Worm (Caenorhabditis elegans) whole organism, L2 larva: ENCODE data around the gene str-86.

Experiments
- C34F6.9 ChIP-seq: fragments of 150-350 bp; optimal IDR thresholded peaks from 2 replicates; lab custom pipeline; 2014; ENCODE audit warnings: missing biosample characterization, missing genetic modification characterization
- R02D3.7 ChIP-seq: fragments of 150-350 bp; optimal IDR thresholded peaks from 2 replicates; lab custom pipeline; 2014; ENCODE audit warnings: missing biosample characterization, missing genetic modification characterization
- Y55F3AM.14 ChIP-seq: fragments of 200-800 bp; sonication (Bioruptor generic); optimal IDR thresholded peaks from 2 replicates; lab custom pipeline; 2018; ENCODE audit warnings: mild to moderate bottlenecking, missing genetic modification characterization, missing compliant biosample characterization
- ZK546.5 ChIP-seq: sonication (generic microtip); optimal IDR thresholded peaks from 2 replicates; lab custom pipeline; 2017; ENCODE audit warnings: missing biosample characterization, missing genetic modification characterization
- alr-1 ChIP-seq: fragments of 150-350 bp; optimal IDR thresholded peaks from 2 replicates; lab custom pipeline; 2014; ENCODE audit warnings: missing biosample characterization, missing genetic modification characterization
- aly-2 ChIP-seq: fragments of 150-350 bp; optimal IDR thresholded peaks from 2 replicates; lab custom pipeline; 2014; ENCODE audit warnings: missing biosample characterization, missing genetic modification characterization
- blmp-1 ChIP-seq: sonication (generic microtip); optimal IDR thresholded peaks from 2 replicates; lab custom pipeline; 2017; ENCODE audit warnings: missing genetic modification characterization, mild to moderate bottlenecking, missing compliant biosample characterization, antibody characterized with exemption, moderate library complexity; ENCODE audit not compliant: insufficient read depth
- ceh-16 ChIP-seq: fragments of 150-350 bp; optimal IDR thresholded peaks from 2 replicates; lab custom pipeline; 2014; ENCODE audit warnings: missing biosample characterization, missing genetic modification characterization
- ceh-82 ChIP-seq: fragments of 150-350 bp; optimal IDR thresholded peaks from 2 replicates; lab custom pipeline; 2014; ENCODE audit warnings: missing biosample characterization, missing genetic modification characterization
- dmd-4 ChIP-seq: sonication (generic microtip); optimal IDR thresholded peaks from 2 replicates; lab custom pipeline; 2017; ENCODE audit warnings: missing biosample characterization, missing genetic modification characterization
- egl-27 ChIP-seq: sonication (generic microtip); optimal IDR thresholded peaks from 3 replicates; lab custom pipeline; 2017; ENCODE audit warnings: missing biosample characterization, missing genetic modification reagents, missing genetic modification characterization
- fos-1 ChIP-seq: fragments of 150-350 bp; optimal IDR thresholded peaks from 2 replicates; lab custom pipeline; 2014; ENCODE audit warnings: missing biosample characterization, missing genetic modification characterization
- gmeb-1 ChIP-seq: fragments of 150-350 bp; optimal IDR thresholded peaks from 2 replicates; lab custom pipeline; 2014; ENCODE audit warnings: missing biosample characterization, missing genetic modification characterization
- lin-11 ChIP-seq: fragments of 150-350 bp; sonication (generic microtip); optimal IDR thresholded peaks from 2 replicates; lab custom pipeline; 2014; ENCODE audit warnings: missing biosample characterization, missing genetic modification characterization, inconsistent platforms, mixed read lengths
- lin-39 ChIP-seq: fragments of 150-350 bp; optimal IDR thresholded peaks from 2 replicates; lab custom pipeline; 2014; ENCODE audit warnings: missing biosample characterization, missing genetic modification reagents, missing genetic modification characterization
- lsy-2 ChIP-seq, 2 experiments: fragments of 150-350 bp in 1 of 2; sonication (generic microtip) in 1 of 2; optimal IDR thresholded peaks; 2 replicates each; lab custom pipeline; 2014 to 2017; ENCODE audit warnings: missing biosample characterization in 2 of 2, missing genetic modification characterization in 2 of 2
- mab-5 ChIP-seq: fragments of 150-350 bp; optimal IDR thresholded peaks from 2 replicates; lab custom pipeline; 2014; ENCODE audit warnings: missing biosample characterization, missing genetic modification characterization
- mbf-1 ChIP-seq: sonication (generic microtip); optimal IDR thresholded peaks from 2 replicates; lab custom pipeline; 2017; ENCODE audit warnings: missing biosample characterization, missing genetic modification characterization
- mdl-1 ChIP-seq, 2 experiments: fragments of 150-350 bp in 1 of 2; sonication (generic microtip) in 1 of 2; optimal IDR thresholded peaks; 2 replicates each; lab custom pipeline; 2017; ENCODE audit warnings: missing biosample characterization in 2 of 2, missing genetic modification characterization in 2 of 2
- nhr-11 ChIP-seq: fragments of 150-350 bp; optimal IDR thresholded peaks from 2 replicates; lab custom pipeline; 2014; ENCODE audit warnings: missing biosample characterization, missing genetic modification characterization
- nhr-129 ChIP-seq: fragments of 150-350 bp; optimal IDR thresholded peaks from 2 replicates; lab custom pipeline; 2014; ENCODE audit warnings: missing biosample characterization, missing genetic modification characterization
- nhr-21 ChIP-seq: fragments of 150-350 bp; optimal IDR thresholded peaks from 2 replicates; lab custom pipeline; 2014; ENCODE audit warnings: missing biosample characterization, missing genetic modification characterization
- nhr-23 ChIP-seq: fragments of 150-350 bp; optimal IDR thresholded peaks from 2 replicates; lab custom pipeline; 2014; ENCODE audit warnings: missing biosample characterization, missing genetic modification reagents, missing genetic modification characterization
- nhr-237 ChIP-seq: fragments of 150-350 bp; optimal IDR thresholded peaks from 2 replicates; lab custom pipeline; 2014; ENCODE audit warnings: missing biosample characterization, missing genetic modification characterization
- nhr-25 ChIP-seq: fragments of 150-350 bp; sonication (generic microtip); optimal IDR thresholded peaks from 3 replicates; lab custom pipeline; 2014; ENCODE audit warnings: missing biosample characterization, missing genetic modification characterization
- nhr-6 ChIP-seq: fragments of 150-350 bp; optimal IDR thresholded peaks from 2 replicates; lab custom pipeline; 2014; ENCODE audit warnings: missing biosample characterization, missing genetic modification characterization
- nhr-77 ChIP-seq: fragments of 150-350 bp; optimal IDR thresholded peaks from 2 replicates; lab custom pipeline; 2014; ENCODE audit warnings: missing biosample characterization, missing genetic modification characterization
- peb-1 ChIP-seq: fragments of 150-350 bp; optimal IDR thresholded peaks from 2 replicates; lab custom pipeline; 2014; ENCODE audit warnings: missing biosample characterization, missing genetic modification characterization
- sem-4 ChIP-seq: fragments of 150-350 bp; optimal IDR thresholded peaks from 2 replicates; lab custom pipeline; 2014; ENCODE audit warnings: missing biosample characterization, missing genetic modification reagents, missing genetic modification characterization
- skn-1 ChIP-seq: sonication (generic microtip); optimal IDR thresholded peaks from 2 replicates; lab custom pipeline; 2017; ENCODE audit warnings: missing biosample characterization, missing genetic modification characterization
- sma-3 ChIP-seq: sonication (generic microtip); optimal IDR thresholded peaks from 2 replicates; lab custom pipeline; 2016; ENCODE audit warnings: missing genetic modification reagents, missing genetic modification characterization, missing compliant biosample characterization
- sma-9 ChIP-seq, 2 experiments: fragments of 150-350 bp in 1 of 2; sonication (generic microtip) in 1 of 2; optimal IDR thresholded peaks; 2 replicates each; lab custom pipeline; 2014 to 2016; ENCODE audit warnings: missing genetic modification characterization in 2 of 2, mild to moderate bottlenecking in 1 of 2, missing biosample characterization in 1 of 2, missing compliant biosample characterization in 1 of 2, missing genetic modification reagents in 1 of 2, moderate library complexity in 1 of 2
- unc-39 ChIP-seq: fragments of 150-350 bp; optimal IDR thresholded peaks from 2 replicates; lab custom pipeline; 2014; ENCODE audit warnings: missing biosample characterization, missing genetic modification characterization
- unc-55 ChIP-seq: fragments of 150-350 bp; sonication (generic microtip); optimal IDR thresholded peaks from 3 replicates; lab custom pipeline; 2014; ENCODE audit warnings: missing biosample characterization, missing genetic modification reagents, missing genetic modification characterization
- unc-62 ChIP-seq: fragments of 150-350 bp; optimal IDR thresholded peaks from 2 replicates; lab custom pipeline; 2014; ENCODE audit warnings: missing biosample characterization, missing genetic modification reagents, missing genetic modification characterization
- zag-1 ChIP-seq: fragments of 150-350 bp; optimal IDR thresholded peaks from 2 replicates; lab custom pipeline; 2014; ENCODE audit warnings: missing biosample characterization, missing genetic modification characterization
- ztf-1 ChIP-seq: fragments of 200-800 bp; sonication (Bioruptor generic); conservative IDR thresholded peaks from 2 replicates; pipeline ENCODE4 v1.3.6; 2022; ENCODE audit warnings: missing genetic modification characterization, missing compliant biosample characterization
- ztf-11 ChIP-seq: sonication (generic microtip); optimal IDR thresholded peaks from 2 replicates; lab custom pipeline; 2017; ENCODE audit warnings: missing biosample characterization, missing genetic modification characterization
- ztf-4 ChIP-seq: fragments of 150-350 bp; optimal IDR thresholded peaks from 2 replicates; lab custom pipeline; 2014; ENCODE audit warnings: missing biosample characterization, missing genetic modification characterization

The str-86 gene

DNA sequence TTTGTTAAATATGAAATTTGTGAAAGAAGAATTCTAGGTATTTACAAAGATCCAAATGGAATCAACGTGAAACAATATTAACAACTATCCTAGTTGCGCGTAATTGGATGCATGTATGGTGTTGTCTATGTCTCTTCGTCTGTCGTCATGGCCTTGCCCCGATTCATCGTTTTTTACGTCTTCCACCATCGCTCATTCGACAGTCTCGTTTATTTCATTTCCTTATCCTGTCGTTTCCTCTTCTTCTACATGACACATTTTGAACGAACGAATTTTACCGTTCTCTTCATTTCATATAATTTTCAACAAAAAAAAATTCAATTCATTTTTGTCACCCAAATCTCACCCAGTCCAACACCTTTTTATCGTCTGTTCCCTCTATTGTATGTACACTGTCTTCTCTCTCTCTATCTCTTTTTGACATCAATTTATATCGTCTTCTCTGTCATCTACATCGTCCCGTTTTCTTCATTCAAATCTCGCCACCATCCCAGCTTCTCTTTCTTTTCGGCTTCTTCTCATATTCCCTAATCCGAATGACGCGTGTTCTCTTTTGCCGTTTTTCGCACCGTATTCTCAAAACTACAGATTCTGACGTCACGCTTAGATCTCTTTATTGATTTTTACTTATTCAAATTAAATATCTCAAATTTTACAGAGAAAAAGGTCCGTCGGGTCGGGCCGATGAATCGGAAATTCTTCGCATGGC, 27.0 kb downstream of the str-86 start, which contains the start of gene ttc-17:
ttc-17 (plus strand) TSS at position 659 of the 709 bp plus-strand sequence.
- TF ChIP-seq skn-1 (tag; lab: Kevin White, UChicago): no peak
- no peak for TF ChIP-seq C34F6.9 (tag; lab: Kevin White, UChicago)
- TF ChIP-seq ZK546.5 (tag; lab: Kevin White, UChicago): no peak
- TF ChIP-seq ztf-11: no peak
- no peak for TF ChIP-seq egl-27 (tag; lab: Kevin White, UChicago)
- no peak for TF ChIP-seq dmd-4 (tag; lab: Kevin White, UChicago)
- no peak for TF ChIP-seq mbf-1 (tag; lab: Kevin White, UChicago)
- no peak for TF ChIP-seq nhr-23 (tag; lab: Kevin White, UChicago)
- no peak for TF ChIP-seq mdl-1 (tag; optimal IDR thresholded peaks at IDR 0.05; lab: Kevin White, UChicago)

DNA sequence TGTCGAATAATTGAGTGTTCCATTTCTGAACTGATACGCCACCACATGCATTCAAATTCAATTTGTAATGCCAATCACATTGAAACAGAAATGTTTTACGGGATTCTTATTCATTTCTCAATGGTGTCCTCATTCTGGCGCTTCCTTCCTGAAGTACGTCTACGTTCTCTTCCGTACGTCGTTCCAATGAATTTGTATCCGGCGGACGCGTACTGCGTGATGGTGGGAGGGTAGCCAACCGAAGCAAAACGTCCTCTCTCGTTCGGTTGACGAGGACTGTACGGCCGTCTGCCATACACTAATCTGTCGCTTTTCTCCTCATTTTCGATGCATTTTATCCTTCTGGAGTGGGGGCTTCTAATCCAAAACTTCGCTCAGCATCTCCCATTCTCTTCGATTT, 33.6 kb downstream of the str-86 start:
- no peak for TF ChIP-seq unc-62
- TF ChIP-seq nhr-237: no peak
- TF ChIP-seq unc-55 (GFP tag; lab: Kevin White, UChicago): no peak
- no peak for TF ChIP-seq mdl-1 (tag; optimal IDR thresholded peaks at IDR 0.05; lab: Kevin White, UChicago)
- no peak for TF ChIP-seq nhr-25
- no peak for TF ChIP-seq lin-11 (tag; lab: Kevin White, UChicago)
- no peak for TF ChIP-seq alr-1 (tag; lab: Kevin White, UChicago)
- TF ChIP-seq ZK546.5 (tag; lab: Kevin White, UChicago): no peak
- no peak for TF ChIP-seq ztf-1 (GFP tag; lab: Robert Waterston, UW)
- no peak for TF ChIP-seq nhr-77 (tag; lab: Kevin White, UChicago)
- TF ChIP-seq peb-1 (tag; lab: Kevin White, UChicago): no peak
- no peak for TF ChIP-seq fos-1
- TF ChIP-seq nhr-6: no peak
- no peak for TF ChIP-seq ztf-4 (tag; lab: Kevin White, UChicago)
- no peak for TF ChIP-seq nhr-21 (tag; lab: Kevin White, UChicago)

DNA sequence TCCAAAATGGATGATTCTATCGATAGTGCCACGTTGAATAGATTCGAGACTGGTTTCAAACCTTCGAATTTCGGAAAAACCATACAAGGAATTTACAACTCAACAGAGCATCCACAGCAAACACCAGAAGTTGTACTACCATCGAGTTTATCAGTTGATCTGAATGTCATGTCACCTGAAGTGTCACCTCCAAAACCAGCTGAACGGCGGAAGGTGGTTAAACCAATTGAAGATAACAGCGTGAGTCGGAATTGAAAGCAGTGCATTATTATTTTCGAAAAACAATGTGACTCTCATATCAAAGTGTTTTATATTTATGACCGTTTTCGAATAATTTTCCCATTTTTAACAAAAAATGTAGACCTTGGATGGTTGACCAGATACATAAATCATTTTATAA, 34.5 kb downstream of the str-86 start:
- no peak for TF ChIP-seq sma-9 (GFP tag; optimal IDR thresholded peaks at IDR 0.05; lab: Kevin White, UChicago)
- no peak for TF ChIP-seq sma-9 (tag; optimal IDR thresholded peaks at IDR 0.05; lab: Kevin White, UChicago)
- TF ChIP-seq sem-4 (tag; lab: Kevin White, UChicago): no peak
- no peak for TF ChIP-seq aly-2 (tag; lab: Kevin White, UChicago)
- no peak for TF ChIP-seq gmeb-1 (tag; lab: Kevin White, UChicago)
- no peak for TF ChIP-seq C34F6.9 (tag; lab: Kevin White, UChicago)
- TF ChIP-seq egl-27 (tag; lab: Kevin White, UChicago): no peak
- TF ChIP-seq dmd-4 (tag; lab: Kevin White, UChicago): no peak
- no peak for TF ChIP-seq mab-5
- no peak for TF ChIP-seq nhr-23 (tag; lab: Kevin White, UChicago)
- TF ChIP-seq sma-3 (GFP tag; lab: Kevin White, UChicago): no peak
- TF ChIP-seq ztf-4 (tag; lab: Kevin White, UChicago): no peak

DNA sequence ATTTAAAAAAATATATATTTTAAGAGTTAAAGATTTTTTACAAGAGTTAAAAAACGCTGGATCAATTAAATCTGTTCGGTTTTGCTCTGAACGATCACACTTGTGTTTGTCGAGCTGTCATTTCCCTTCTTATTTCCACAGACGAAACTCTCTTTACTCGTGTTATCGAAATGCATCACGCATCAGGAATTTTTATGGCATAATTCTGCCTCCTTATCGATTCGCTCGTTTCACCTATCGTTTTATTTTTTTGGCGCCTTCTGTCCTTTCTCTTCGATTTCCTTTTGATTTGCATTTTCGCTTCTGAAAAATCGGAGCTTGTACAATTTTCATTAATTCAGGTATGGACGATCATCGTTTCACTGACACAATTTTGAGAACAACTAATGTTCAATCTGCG, 35.1 kb downstream of the str-86 start:
- TF ChIP-seq nhr-23 (tag; lab: Kevin White, UChicago) (no peak), fos-1 (peak; percentile 66), lin-11 (tag; lab: Kevin White, UChicago) (no peak), aly-2 (tag; lab: Kevin White, UChicago) (no peak), skn-1 (tag; lab: Kevin White, UChicago) (no peak)

DNA sequence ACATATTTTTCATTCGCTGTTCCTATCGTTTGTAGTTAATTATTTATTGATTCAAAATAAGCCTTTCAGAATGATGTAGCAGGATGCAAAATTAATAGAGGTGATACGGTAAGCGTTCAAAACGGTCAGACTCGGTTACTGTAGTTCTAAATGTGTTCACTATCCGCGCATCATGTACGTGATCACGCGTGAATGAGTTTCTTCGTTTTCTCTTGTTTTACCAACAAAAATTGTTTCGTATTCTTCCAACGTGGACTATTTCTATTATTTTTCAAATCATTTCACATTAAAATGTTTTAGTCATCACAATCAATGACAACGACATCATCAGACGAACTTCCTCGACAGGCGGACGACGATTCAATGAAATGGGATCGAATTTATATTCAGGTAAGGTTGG, 36.0 kb downstream of the str-86 start, which contains the start of gene gck-1:
gck-1 (plus strand) TSS at position 301 of the 400 bp plus-strand sequence.
- no peak for TF ChIP-seq ceh-82 (tag; lab: Kevin White, UChicago)
- no peak for TF ChIP-seq nhr-6
- no peak for TF ChIP-seq ceh-16 (tag; lab: Kevin White, UChicago)
- no peak for TF ChIP-seq nhr-129 (tag; lab: Kevin White, UChicago)
- TF ChIP-seq mab-5: no peak
- TF ChIP-seq nhr-11 (tag; lab: Kevin White, UChicago): no peak
- no peak for TF ChIP-seq nhr-21 (tag; lab: Kevin White, UChicago)
- TF ChIP-seq sma-9 (GFP tag; optimal IDR thresholded peaks at IDR 0.05; lab: Kevin White, UChicago): no peak
- no peak for TF ChIP-seq sma-9 (tag; optimal IDR thresholded peaks at IDR 0.05; lab: Kevin White, UChicago)
- no peak for TF ChIP-seq fos-1
- no peak for TF ChIP-seq unc-39 (tag; lab: Kevin White, UChicago)
- TF ChIP-seq lin-39 (tag; lab: Kevin White, UChicago): no peak
- no peak for TF ChIP-seq blmp-1
- no peak for TF ChIP-seq ztf-4 (tag; lab: Kevin White, UChicago)
- no peak for TF ChIP-seq R02D3.7 (tag; lab: Kevin White, UChicago)
- no peak for TF ChIP-seq lsy-2 (tag; optimal IDR thresholded peaks at IDR 0.05; lab: Kevin White, UChicago)
- TF ChIP-seq Y55F3AM.14 (GFP tag; lab: Kevin White, UChicago): no peak
- no peak for TF ChIP-seq zag-1 (tag; lab: Kevin White, UChicago)
